Worm (Caenorhabditis elegans): ENCODE results near the gene skp-1.

Gene skp-1

DNA sequence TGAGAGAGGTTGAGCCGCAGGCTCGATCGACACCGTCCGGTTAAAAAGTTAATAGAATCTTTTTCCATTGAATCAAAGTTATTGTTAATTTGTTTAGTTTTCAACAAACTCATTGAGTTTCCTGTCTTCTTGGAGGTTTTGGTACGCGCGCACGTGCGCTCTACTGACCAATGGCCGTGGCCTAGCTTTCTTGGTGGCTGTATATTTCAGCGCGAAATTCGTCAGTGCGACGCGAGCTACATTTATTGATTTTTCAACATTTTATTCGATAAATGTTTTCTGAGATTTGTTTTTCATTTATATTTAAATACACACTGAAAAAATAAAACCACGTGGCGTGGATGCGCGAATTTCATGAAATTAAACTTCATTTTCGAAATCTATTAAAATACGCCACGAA is 1.1 kb upstream of the skp-1 start, which contains the start of gene bir-1:
Gene bir-1 (plus strand): TSS at position 312 of the 400 bp plus-strand sequence.
- no peak for TF ChIP-seq hmg-4 (GFP tag; optimal IDR thresholded peaks at IDR 0.05)
- TF ChIP-seq aly-1 (tag; optimal IDR thresholded peaks at IDR 0.05): no peak
- TF ChIP-seq tbx-11 (GFP tag; IDR thresholded peaks at IDR 0.05): no peak
- no peak for TF ChIP-seq sea-1 (GFP tag; conservative IDR thresholded peaks at IDR 0.05)
- TF ChIP-seq ceh-36 (tag; optimal IDR thresholded peaks at IDR 0.05): no peak
- no peak for TF ChIP-seq flt-1 (GFP tag; IDR thresholded peaks at IDR 0.05)
- TF ChIP-seq tbx-37 (GFP tag; conservative IDR thresholded peaks at IDR 0.05): peak; percentile 77
- TF ChIP-seq F13C5.2 (tag; optimal IDR thresholded peaks at IDR 0.05): no peak
- no peak for TF ChIP-seq hmbx-1 (tag; optimal IDR thresholded peaks at IDR 0.05)
- TF ChIP-seq pes-1 (GFP tag; IDR thresholded peaks at IDR 0.05): 0 out of 2 replicates have a peak, but pooled peaks have one; percentile 48
- no peak for TF ChIP-seq ets-7 (tag; optimal IDR thresholded peaks at IDR 0.05)

DNA sequence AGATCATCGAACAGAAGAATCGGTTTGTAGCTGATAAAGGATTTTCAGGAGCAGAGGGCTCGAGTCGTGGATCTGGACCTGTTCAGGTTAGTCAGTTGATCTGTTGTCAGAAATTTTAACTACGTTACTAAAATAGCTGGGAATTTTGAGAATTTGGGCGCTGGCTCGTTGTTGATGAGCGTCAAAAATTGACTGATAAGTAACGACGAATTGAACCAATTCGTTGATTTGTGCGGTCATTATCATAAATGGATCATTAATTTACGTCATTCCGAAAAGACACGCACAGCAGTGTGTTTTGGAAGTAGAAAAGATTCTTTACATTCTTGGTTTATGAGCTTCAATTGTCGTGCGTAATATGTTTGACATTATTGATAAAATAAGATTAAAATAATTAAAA is 2.5 kb downstream of the skp-1 start:
- TF ChIP-seq B0310.2 (tag; optimal IDR thresholded peaks at IDR 0.05): no peak
- no peak for TF ChIP-seq scrt-1 (GFP tag; IDR thresholded peaks at IDR 0.05)
- TF ChIP-seq F13C5.2 (tag; optimal IDR thresholded peaks at IDR 0.05): no peak
- TF ChIP-seq hmbx-1 (tag; optimal IDR thresholded peaks at IDR 0.05): no peak
- no peak for TF ChIP-seq hmg-4 (GFP tag; optimal IDR thresholded peaks at IDR 0.05)
- no peak for TF ChIP-seq ets-7 (tag; optimal IDR thresholded peaks at IDR 0.05)

DNA sequence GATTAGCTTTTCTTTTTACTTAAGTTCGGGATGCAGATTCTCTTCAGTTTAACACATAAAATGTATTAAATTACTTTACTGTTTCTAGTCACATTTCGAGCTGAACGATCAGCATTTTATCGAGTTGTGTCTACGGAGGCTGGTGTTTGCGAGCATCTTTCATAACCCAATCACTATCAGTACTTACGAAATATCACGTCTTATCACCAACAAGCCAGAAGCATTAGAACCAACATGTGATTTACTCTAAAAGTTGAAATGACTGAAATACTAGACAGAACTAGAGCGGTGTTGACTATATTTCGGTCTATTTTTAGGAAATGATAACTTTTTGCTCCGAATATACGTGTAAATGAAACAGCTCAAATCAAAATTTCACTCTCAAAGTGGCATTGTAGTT is 3.2 kb downstream of the skp-1 start:
- no peak for TF ChIP-seq aly-1 (tag; optimal IDR thresholded peaks at IDR 0.05)
- TF ChIP-seq sea-1 (GFP tag; conservative IDR thresholded peaks at IDR 0.05): no peak
- TF ChIP-seq hmbx-1 (tag; optimal IDR thresholded peaks at IDR 0.05): no peak
- TF ChIP-seq tbx-11 (GFP tag; IDR thresholded peaks at IDR 0.05): no peak
- TF ChIP-seq ceh-13 (GFP tag; optimal IDR thresholded peaks at IDR 0.05): no peak
- TF ChIP-seq tbx-37 (GFP tag; conservative IDR thresholded peaks at IDR 0.05): no peak
- TF ChIP-seq hmg-4 (GFP tag; optimal IDR thresholded peaks at IDR 0.05): no peak
- TF ChIP-seq tra-4 (tag; optimal IDR thresholded peaks at IDR 0.05): no peak
- TF ChIP-seq flt-1 (GFP tag; IDR thresholded peaks at IDR 0.05): no peak
- no peak for TF ChIP-seq ceh-36 (tag; optimal IDR thresholded peaks at IDR 0.05)
- TF ChIP-seq F13C5.2 (tag; optimal IDR thresholded peaks at IDR 0.05): no peak
- TF ChIP-seq hnd-1 (tag; optimal IDR thresholded peaks at IDR 0.05): no peak
- no peak for TF ChIP-seq ets-7 (tag; optimal IDR thresholded peaks at IDR 0.05)
- TF ChIP-seq pes-1 (GFP tag; IDR thresholded peaks at IDR 0.05): no peak
- no peak for TF ChIP-seq B0310.2 (tag; optimal IDR thresholded peaks at IDR 0.05)
- TF ChIP-seq ama-1 (optimal IDR thresholded peaks at IDR 0.05): no peak
- no peak for TF ChIP-seq scrt-1 (GFP tag; IDR thresholded peaks at IDR 0.05)

DNA sequence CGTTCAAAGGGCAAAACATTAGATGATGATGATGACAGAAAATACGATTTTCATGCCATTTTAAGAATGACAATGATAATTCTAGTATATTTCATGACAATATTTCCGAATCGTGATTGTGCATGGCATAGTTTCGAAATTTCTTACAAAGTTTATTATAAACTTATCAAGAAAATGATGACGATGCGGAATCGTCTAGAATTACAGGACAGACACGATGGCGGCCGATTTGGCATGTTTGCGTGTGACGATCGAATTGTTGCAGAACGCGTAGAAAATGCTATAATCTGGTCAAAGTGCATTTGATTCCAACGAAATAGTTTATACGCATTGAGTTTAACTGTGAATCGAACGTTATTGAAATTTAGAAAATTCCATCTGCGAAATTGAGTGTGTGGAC is 4.0 kb downstream of the skp-1 start:
- TF ChIP-seq tbx-37 (GFP tag; conservative IDR thresholded peaks at IDR 0.05): no peak

DNA sequence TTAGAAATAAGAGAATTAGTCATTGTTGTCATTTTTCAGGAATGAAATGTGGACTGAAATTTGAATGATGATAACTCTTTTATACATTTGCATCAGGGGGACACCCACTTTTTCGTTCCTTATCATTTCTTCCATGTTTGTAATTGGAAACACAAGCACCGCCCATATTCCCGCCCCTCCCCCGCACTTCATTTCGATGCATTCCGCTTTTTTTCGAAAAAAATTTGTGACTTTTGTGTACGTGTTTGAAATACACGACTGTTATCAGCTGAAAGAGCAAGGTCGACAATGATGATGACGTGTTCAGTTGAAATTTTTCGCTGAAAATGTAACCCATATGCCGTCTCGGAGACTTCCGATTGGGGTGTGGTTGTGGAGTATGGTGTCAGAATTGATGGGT is 5.4 kb downstream of the skp-1 start, which contains the start of gene zip-10:
Gene zip-10 (minus strand): TSS at position 43 of the 400 bp plus-strand sequence.
- TF ChIP-seq flt-1 (GFP tag; IDR thresholded peaks at IDR 0.05) (no peak), aly-1 (tag; optimal IDR thresholded peaks at IDR 0.05) (no peak), scrt-1 (GFP tag; IDR thresholded peaks at IDR 0.05) (no peak), ceh-36 (tag; optimal IDR thresholded peaks at IDR 0.05) (no peak), tbx-11 (GFP tag; IDR thresholded peaks at IDR 0.05) (no peak)

DNA sequence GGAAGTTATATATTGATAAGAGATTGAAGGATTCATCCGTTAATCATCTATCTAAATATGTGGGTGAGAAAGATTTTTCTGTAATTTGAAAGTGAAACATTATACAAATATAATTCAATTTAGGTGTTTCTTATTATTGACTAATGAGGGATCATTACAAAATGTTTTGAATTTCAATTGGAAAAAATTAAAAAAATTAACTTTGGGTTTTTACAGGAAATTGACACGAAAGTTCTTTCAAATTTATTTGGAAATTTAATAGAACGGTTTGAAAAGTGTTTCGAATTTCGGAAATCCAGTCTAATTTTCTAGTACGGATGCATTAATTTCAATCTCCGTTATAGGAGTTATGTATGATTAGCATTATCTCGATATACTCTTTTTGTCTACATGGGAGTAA is 7.8 kb downstream of the skp-1 start:
- TF ChIP-seq scrt-1 (GFP tag; IDR thresholded peaks at IDR 0.05) (no peak), ceh-36 (tag; optimal IDR thresholded peaks at IDR 0.05) (no peak), hmg-4 (GFP tag; optimal IDR thresholded peaks at IDR 0.05) (no peak), ama-1 (optimal IDR thresholded peaks at IDR 0.05) (no peak), aly-1 (tag; optimal IDR thresholded peaks at IDR 0.05) (no peak), B0310.2 (tag; optimal IDR thresholded peaks at IDR 0.05) (no peak), ceh-13 (GFP tag; optimal IDR thresholded peaks at IDR 0.05) (no peak), sea-1 (GFP tag; conservative IDR thresholded peaks at IDR 0.05) (no peak), tra-4 (tag; optimal IDR thresholded peaks at IDR 0.05) (no peak), ets-7 (tag; optimal IDR thresholded peaks at IDR 0.05) (no peak), tbx-11 (GFP tag; IDR thresholded peaks at IDR 0.05) (no peak), pes-1 (GFP tag; IDR thresholded peaks at IDR 0.05) (no peak)

DNA sequence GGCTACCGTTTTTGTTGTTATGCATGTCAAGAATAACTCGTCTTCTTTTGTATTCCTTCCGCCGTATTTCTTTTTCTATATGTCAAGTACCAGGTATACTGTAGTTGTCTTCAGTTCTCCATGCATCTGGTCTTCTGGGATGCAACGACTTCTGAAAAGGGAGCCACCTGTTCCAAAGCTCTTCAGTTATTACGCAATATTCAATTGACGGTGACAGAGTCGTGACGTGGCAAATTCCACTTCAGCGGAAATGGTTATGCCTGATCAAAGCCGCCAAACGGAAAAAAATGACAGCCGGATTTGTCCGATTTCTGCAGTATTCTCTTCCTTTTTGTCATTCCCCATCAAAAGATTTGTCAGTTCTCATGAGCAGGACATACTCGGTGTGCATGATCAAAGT is 11.2 kb downstream of the skp-1 start:
- TF ChIP-seq aly-1 (tag; optimal IDR thresholded peaks at IDR 0.05) (no peak), F13C5.2 (tag; optimal IDR thresholded peaks at IDR 0.05) (no peak), scrt-1 (GFP tag; IDR thresholded peaks at IDR 0.05) (no peak), hnd-1 (tag; optimal IDR thresholded peaks at IDR 0.05) (no peak), hmbx-1 (tag; optimal IDR thresholded peaks at IDR 0.05) (no peak), hmg-4 (GFP tag; optimal IDR thresholded peaks at IDR 0.05) (no peak), ama-1 (optimal IDR thresholded peaks at IDR 0.05) (no peak), ceh-36 (tag; optimal IDR thresholded peaks at IDR 0.05) (no peak), pes-1 (GFP tag; IDR thresholded peaks at IDR 0.05) (no peak), tbx-11 (GFP tag; IDR thresholded peaks at IDR 0.05) (no peak), B0310.2 (tag; optimal IDR thresholded peaks at IDR 0.05) (no peak), tra-4 (tag; optimal IDR thresholded peaks at IDR 0.05) (no peak)

DNA sequence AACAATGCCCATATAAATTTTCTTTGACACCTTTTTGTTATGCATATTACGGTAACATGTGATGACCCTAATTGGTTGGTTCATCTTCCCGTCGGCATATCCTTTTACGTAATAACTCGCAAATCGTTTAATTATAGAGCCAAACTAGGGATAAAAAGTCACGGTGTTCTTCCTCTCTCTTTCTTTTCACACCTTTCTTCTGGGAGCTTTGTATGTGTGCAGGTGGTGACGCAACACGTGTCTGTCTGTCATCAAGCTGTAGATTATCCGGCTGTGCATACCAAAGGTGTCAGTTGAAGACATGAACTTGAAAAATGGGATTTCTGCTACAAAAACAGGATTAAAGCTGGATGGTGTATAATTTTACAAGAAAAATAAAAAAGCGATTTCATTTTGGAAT is 15.3 kb downstream of the skp-1 start:
- no peak for TF ChIP-seq hmg-4 (GFP tag; optimal IDR thresholded peaks at IDR 0.05)
- TF ChIP-seq ceh-36 (tag; optimal IDR thresholded peaks at IDR 0.05): peak; percentile 15
- no peak for TF ChIP-seq pes-1 (GFP tag; IDR thresholded peaks at IDR 0.05)

DNA sequence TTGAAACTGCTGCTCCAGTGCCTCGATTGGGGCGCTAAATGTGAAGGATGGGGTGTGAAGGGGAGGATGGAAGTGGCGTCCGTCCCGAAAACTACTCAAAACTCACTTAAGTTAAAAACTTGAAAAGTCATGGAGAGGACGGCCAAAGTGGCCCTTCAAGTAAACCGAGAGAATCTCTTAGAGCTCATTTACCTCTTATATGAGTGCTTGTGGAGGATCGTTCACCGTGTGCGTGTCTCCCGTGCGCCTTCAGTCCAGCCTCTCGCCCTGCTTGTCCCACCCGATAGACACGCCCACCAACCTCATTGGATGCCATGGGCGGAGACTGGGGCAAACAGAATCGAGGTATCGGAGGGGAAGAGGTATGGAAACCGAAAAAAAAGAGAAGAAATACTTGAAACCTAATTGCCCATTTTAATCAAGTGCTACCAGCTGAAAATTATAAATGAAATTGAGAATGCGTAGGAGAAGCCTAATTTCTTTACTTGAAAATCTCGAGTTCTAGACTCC is 19.6 kb downstream of the skp-1 start, which contains the start of gene ceh-27:
Gene ceh-27 (minus strand): TSS at position 228 of the 510 bp plus-strand sequence.
- TF ChIP-seq hmg-4 (GFP tag; optimal IDR thresholded peaks at IDR 0.05): no peak
- TF ChIP-seq tbx-37 (GFP tag; conservative IDR thresholded peaks at IDR 0.05): no peak
- no peak for TF ChIP-seq flt-1 (GFP tag; IDR thresholded peaks at IDR 0.05)
- TF ChIP-seq aly-1 (tag; optimal IDR thresholded peaks at IDR 0.05): no peak
- no peak for TF ChIP-seq sea-1 (GFP tag; conservative IDR thresholded peaks at IDR 0.05)
- no peak for TF ChIP-seq hnd-1 (tag; optimal IDR thresholded peaks at IDR 0.05)
- no peak for TF ChIP-seq hmbx-1 (tag; optimal IDR thresholded peaks at IDR 0.05)
- TF ChIP-seq ceh-36 (tag; optimal IDR thresholded peaks at IDR 0.05): no peak
- TF ChIP-seq ama-1 (optimal IDR thresholded peaks at IDR 0.05): no peak
- TF ChIP-seq ets-7 (tag; optimal IDR thresholded peaks at IDR 0.05): no peak
